Fruit fly (Drosophila melanogaster) S2 (cell line): ENCODE data around the gene MFS18.

Experiments used
- CG8478 ChIP-seq: fragments of >200 bp; optimal IDR thresholded peaks from 2 replicates; lab custom pipeline; 2018
- CTCF ChIP-seq, 2 experiments: fragments of >200 bp; optimal IDR thresholded peaks; 2 replicates each; lab custom pipeline; 2018

DNA sequence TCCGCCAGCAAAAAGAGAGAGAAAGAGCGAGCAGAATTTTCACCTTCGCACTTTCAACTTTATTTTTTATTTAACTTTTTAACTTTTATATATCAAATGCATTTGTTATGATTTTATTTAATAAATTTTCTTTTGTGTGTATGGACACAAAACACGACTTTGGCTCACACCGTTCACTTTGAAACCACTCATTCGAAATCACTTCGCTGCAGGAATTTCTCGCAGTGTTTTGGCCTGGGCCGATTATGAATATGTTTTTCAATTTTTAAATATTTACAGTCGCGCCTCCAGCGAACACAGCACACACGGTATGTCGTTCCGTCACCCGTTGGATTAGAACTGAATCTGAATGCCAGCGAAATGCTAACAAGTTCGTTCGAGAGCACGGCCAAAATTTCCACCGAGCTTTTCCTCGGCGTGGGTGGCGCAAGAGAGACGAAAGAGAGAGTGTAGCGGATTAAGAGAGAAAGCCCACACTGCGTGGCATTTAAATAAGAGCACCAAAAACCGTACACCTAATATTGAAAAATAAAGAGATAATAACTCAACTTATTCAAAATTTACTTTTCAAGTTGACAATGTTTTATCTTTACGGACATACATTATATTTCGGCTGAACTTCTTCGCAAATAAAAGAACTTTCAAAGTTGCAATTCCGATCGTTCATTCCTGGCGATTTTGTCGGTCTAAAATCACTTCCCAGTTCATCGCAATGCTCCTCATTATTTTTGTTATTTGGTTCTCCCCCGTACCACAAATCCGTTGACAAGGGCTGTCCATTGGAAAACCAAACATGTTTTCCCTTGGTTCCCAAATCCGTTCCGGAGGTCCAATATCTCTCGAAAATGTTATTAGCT is 7.3 kb downstream of the MFS18 start, which contains the start of gene CG15431:
- TF ChIP-seq CG8478 (lab: Kevin White, UChicago) (no peak), CTCF (optimal IDR thresholded peaks at IDR 0.05; lab: Kevin White, UChicago) (no peak)
